Worm (Caenorhabditis elegans) whole organism, mixed stage, embryonic: ENCODE data around the gene pho-10.

ENCODE experiments used
- ceh-43 ChIP-seq: fragments of 200-800 bp; sonication (Bioruptor generic); optimal IDR thresholded peaks from 2 replicates; lab custom pipeline; 2018; ENCODE audit warnings: mild to moderate bottlenecking, missing genetic modification characterization, moderate library complexity, missing compliant biosample characterization
- lsy-2 ChIP-seq: fragments of 150-350 bp; optimal IDR thresholded peaks from 2 replicates; lab custom pipeline; 2014; ENCODE audit warnings: missing biosample characterization, missing genetic modification characterization
- nhr-2 ChIP-seq: fragments of 150-350 bp; optimal IDR thresholded peaks from 2 replicates; lab custom pipeline; 2014; ENCODE audit warnings: missing biosample characterization, missing genetic modification characterization
- nhr-237 ChIP-seq: fragments of 150-350 bp; optimal IDR thresholded peaks from 2 replicates; lab custom pipeline; 2014; ENCODE audit warnings: missing biosample characterization, missing genetic modification characterization
- nhr-28 ChIP-seq: fragments of 150-350 bp; optimal IDR thresholded peaks from 2 replicates; lab custom pipeline; 2014; ENCODE audit warnings: missing biosample characterization, missing genetic modification characterization
- nhr-76 ChIP-seq: sonication (generic microtip); optimal IDR thresholded peaks from 2 replicates; lab custom pipeline; 2017; ENCODE audit warnings: missing biosample characterization, missing genetic modification characterization
- snpc-4 ChIP-seq: fragments of 150-350 bp; optimal IDR thresholded peaks from 2 replicates; lab custom pipeline; 2014; ENCODE audit warnings: missing biosample characterization, missing genetic modification characterization
- ztf-11 ChIP-seq: fragments of 150-350 bp; optimal IDR thresholded peaks from 2 replicates; lab custom pipeline; 2014; ENCODE audit warnings: missing biosample characterization, missing genetic modification characterization

- TF ChIP-seq nhr-2 (tag; lab: Kevin White, UChicago) (no peak), lsy-2 (no peak), ceh-43 (no peak), nhr-76 (tag; lab: Kevin White, UChicago) (no peak), nhr-237 (tag; lab: Kevin White, UChicago) (no peak), ztf-11 (tag; lab: Kevin White, UChicago) (no peak), nhr-28 (tag; lab: Kevin White, UChicago) (no peak), snpc-4 (tag; lab: Kevin White, UChicago) (no peak)
These were observed 11.1 kb upstream of the pho-10 start, which contains the start of gene pho-11 for ce11 chrII:9931476-9931875.
